Fruit fly (Drosophila melanogaster) Kc167 (cell line): ENCODE results near the gene CG31848.

Experiments
- Myc ChIP-seq: fragments of >200 bp; optimal IDR thresholded peaks from 2 replicates; lab custom pipeline; 2017; ENCODE audit warnings: missing external identifiers
- h ChIP-seq: fragments of >200 bp; optimal IDR thresholded peaks from 3 replicates; lab custom pipeline; 2018; ENCODE audit warnings: missing external identifiers
- insv ChIP-seq: fragments of >200 bp; optimal IDR thresholded peaks from 3 replicates; lab custom pipeline; 2018; ENCODE audit warnings: missing external identifiers
- psq ChIP-seq: fragments of >200 bp; optimal IDR thresholded peaks from 2 replicates; lab custom pipeline; 2017; ENCODE audit warnings: missing external identifiers
- ttk ChIP-seq: sonication (Bioruptor generic); optimal IDR thresholded peaks from 2 replicates; lab custom pipeline; 2017; ENCODE audit warnings: missing external identifiers

DNA sequence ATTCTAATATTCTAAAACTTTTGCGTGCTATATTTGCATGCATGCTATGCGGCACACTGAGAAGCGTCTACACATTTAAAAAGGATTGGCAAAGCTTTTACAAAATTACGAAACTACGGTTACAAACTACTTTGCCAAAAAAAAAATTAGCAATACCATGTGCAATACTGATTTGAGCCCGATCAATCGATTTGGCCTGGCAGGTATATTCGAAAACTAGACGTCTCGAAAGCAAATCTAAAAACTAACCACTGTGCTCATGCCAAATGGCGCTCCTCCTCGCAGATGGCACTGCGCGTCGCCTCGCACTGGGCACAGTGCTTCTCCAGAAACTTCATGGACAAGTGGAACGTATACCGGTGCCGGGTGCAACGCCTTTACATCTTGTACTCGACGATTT is 38.8 kb upstream of the CG31848 start, which contains the start of gene CG16825:
- TF ChIP-seq psq (no peak), Myc (lab: Kevin White, UChicago) (no peak), h (lab: Kevin White, UChicago) (no peak), insv (lab: Kevin White, UChicago) (no peak), ttk (lab: Kevin White, UChicago) (no peak)
